Worm (Caenorhabditis elegans) whole organism, L1 larva: ENCODE measurements around the gene srbc-3.

ENCODE experiments used
- aly-2 ChIP-seq: fragments of 150-350 bp; optimal IDR thresholded peaks from 2 replicates; lab custom pipeline; 2014; ENCODE audit warnings: missing biosample characterization, missing genetic modification characterization
- ceh-63 ChIP-seq: fragments of 200-800 bp; sonication (Bioruptor generic); optimal IDR thresholded peaks from 2 replicates; lab custom pipeline; 2018; ENCODE audit warnings: mild to moderate bottlenecking, missing genetic modification characterization, missing compliant biosample characterization
- grh-1 ChIP-seq: fragments of 200-800 bp; sonication (Bioruptor generic); IDR thresholded peaks from 2 replicates; pipeline ENCODE4 v1.3.6; 2022; ENCODE audit warnings: missing genetic modification reagents, missing genetic modification characterization, missing compliant biosample characterization
- lsy-2 ChIP-seq, 2 experiments: fragments of 150-350 bp; optimal IDR thresholded peaks; 2 replicates each; lab custom pipeline; 2014; ENCODE audit warnings: missing biosample characterization in 2 of 2, missing genetic modification characterization in 2 of 2
- nhr-237 ChIP-seq: fragments of 150-350 bp; optimal IDR thresholded peaks from 2 replicates; lab custom pipeline; 2014; ENCODE audit warnings: missing biosample characterization, missing genetic modification characterization
- snpc-4 ChIP-seq: fragments of 150-350 bp; optimal IDR thresholded peaks from 2 replicates; lab custom pipeline; 2014; ENCODE audit warnings: missing biosample characterization, missing genetic modification characterization
- unc-98 ChIP-seq: fragments of 200-800 bp; sonication (Bioruptor generic); IDR thresholded peaks from 2 replicates; pipeline ENCODE4 v1.3.6; 2022; ENCODE audit warnings: missing genetic modification characterization, missing compliant biosample characterization

ce11 chrV:3318975-3319374 lies 10.7 kb downstream of the srbc-3 start, which contains the start of gene F35F10.13:
- TF ChIP-seq ceh-63 (GFP tag; lab: Kevin White, UChicago), result no peak
- no peak for TF ChIP-seq unc-98 (GFP tag; lab: Robert Waterston, UW)
- TF ChIP-seq lsy-2 (tag; optimal IDR thresholded peaks at IDR 0.05; lab: Kevin White, UChicago), result no peak
- TF ChIP-seq aly-2 (tag; lab: Kevin White, UChicago), result no peak
- no peak for TF ChIP-seq grh-1 (GFP tag; lab: Robert Waterston, UW)
- TF ChIP-seq snpc-4, result no peak
- TF ChIP-seq nhr-237 (tag; lab: Kevin White, UChicago), result no peak
